Fruit fly (Drosophila melanogaster) whole organism, embryonic: ENCODE measurements around the gene CG13896.

Experiments used
- Asciz ChIP-seq: fragments of 200-800 bp; sonication (Bioruptor generic); optimal IDR thresholded peaks from 2 replicates; lab custom pipeline; 2017; ENCODE audit warnings: missing biosample characterization, mild to moderate bottlenecking, missing genetic modification characterization, missing genetic modification reagents
- Blimp-1 ChIP-seq: fragments of 200-800 bp; sonication (Bioruptor generic); optimal IDR thresholded peaks from 3 replicates; lab custom pipeline; 2018; ENCODE audit warnings: missing biosample characterization, missing genetic modification characterization, mild to moderate bottlenecking, moderate library complexity, missing genetic modification reagents
- C15 ChIP-seq: fragments of 200-800 bp; sonication (Bioruptor generic); IDR thresholded peaks from 3 replicates; pipeline ENCODE4 v1.3.6; 2022; ENCODE audit warnings: missing biosample characterization, missing genetic modification characterization
- CG11398 ChIP-seq: fragments of 200-800 bp; sonication (Bioruptor generic); optimal IDR thresholded peaks from 2 replicates; lab custom pipeline; 2016; ENCODE audit warnings: missing biosample characterization, missing genetic modification characterization
- CG11504 ChIP-seq: fragments of 200-800 bp; sonication (Bioruptor generic); optimal IDR thresholded peaks from 3 replicates; lab custom pipeline; 2019; ENCODE audit warnings: missing biosample characterization, mild to moderate bottlenecking, missing genetic modification characterization, moderate library complexity
- CG12659 ChIP-seq: fragments of 200-800 bp; sonication (Bioruptor generic); optimal IDR thresholded peaks from 3 replicates; lab custom pipeline; 2017; ENCODE audit warnings: mild to moderate bottlenecking, missing biosample characterization, missing genetic modification reagents, missing genetic modification characterization
- CG15601 ChIP-seq: fragments of 200-800 bp; sonication (Bioruptor generic); optimal IDR thresholded peaks from 3 replicates; lab custom pipeline; 2019; ENCODE audit warnings: missing biosample characterization, mild to moderate bottlenecking, missing genetic modification characterization, moderate library complexity
- CG30431 ChIP-seq: fragments of 200-800 bp; sonication (Bioruptor generic); optimal IDR thresholded peaks from 2 replicates; lab custom pipeline; 2017; ENCODE audit warnings: missing biosample characterization, missing genetic modification characterization
- CG31365 ChIP-seq: fragments of 200-800 bp; sonication (Bioruptor generic); optimal IDR thresholded peaks from 2 replicates; lab custom pipeline; 2018; ENCODE audit warnings: missing biosample characterization, mild to moderate bottlenecking, missing genetic modification characterization
- CG3281 ChIP-seq: fragments of 200-800 bp; sonication (Bioruptor generic); optimal IDR thresholded peaks from 3 replicates; lab custom pipeline; 2017; ENCODE audit warnings: missing biosample characterization, mild to moderate bottlenecking, missing genetic modification characterization
- CG3847 ChIP-seq: fragments of 200-800 bp; sonication (Bioruptor generic); IDR thresholded peaks from 2 replicates; pipeline ENCODE4 v1.3.6; 2022; ENCODE audit warnings: missing biosample characterization, missing genetic modification characterization
- CG6654 ChIP-seq: fragments of 200-800 bp; sonication (Bioruptor generic); optimal IDR thresholded peaks from 2 replicates; lab custom pipeline; 2017; ENCODE audit warnings: missing biosample characterization, mild to moderate bottlenecking, missing genetic modification characterization
- CG7963 ChIP-seq: fragments of 200-800 bp; sonication (Bioruptor generic); IDR thresholded peaks from 3 replicates; pipeline ENCODE4 v1.3.6; 2022; ENCODE audit warnings: missing biosample characterization, missing genetic modification characterization; ENCODE audit not compliant: partially characterized antibody
- CG8765 ChIP-seq: fragments of 200-800 bp; sonication (Bioruptor generic); IDR thresholded peaks from 2 replicates; pipeline ENCODE4 v1.3.6; 2022; ENCODE audit warnings: missing biosample characterization, missing genetic modification characterization
- CTCF ChIP-seq: fragments of 200-800 bp; sonication (Bioruptor generic); optimal IDR thresholded peaks from 2 replicates; lab custom pipeline; 2017; ENCODE audit warnings: missing biosample characterization, mild to moderate bottlenecking, missing genetic modification characterization, moderate library complexity
- Chrac-16 ChIP-seq: fragments of 200-800 bp; sonication (Bioruptor generic); optimal IDR thresholded peaks from 3 replicates; lab custom pipeline; 2016; ENCODE audit warnings: missing biosample characterization, missing genetic modification characterization
- CrebB ChIP-seq: fragments of 200-800 bp; sonication (Bioruptor generic); optimal IDR thresholded peaks from 3 replicates; lab custom pipeline; 2018; ENCODE audit warnings: missing biosample characterization, mild to moderate bottlenecking, missing genetic modification characterization
- D19A ChIP-seq: fragments of 200-800 bp; optimal IDR thresholded peaks from 3 replicates; lab custom pipeline; 2019; ENCODE audit warnings: missing biosample characterization, mild to moderate bottlenecking, missing genetic modification characterization, moderate library complexity
- Dfd ChIP-seq, 2 experiments: fragments of >200 bp; optimal IDR thresholded peaks; 2 replicates each; lab custom pipeline; 2017; ENCODE audit warnings: missing biosample characterization in 2 of 2, missing genetic modification characterization in 2 of 2
- Dll ChIP-seq: fragments of 200-800 bp; sonication (Bioruptor generic); IDR thresholded peaks from 4 replicates; pipeline ENCODE4 v1.3.6; 2022; ENCODE audit warnings: missing biosample characterization, missing genetic modification characterization; ENCODE audit not compliant: partially characterized antibody
- Doc3 ChIP-seq: fragments of 200-800 bp; sonication (Bioruptor generic); IDR thresholded peaks from 3 replicates; pipeline ENCODE4 v1.3.6; 2022; ENCODE audit warnings: missing biosample characterization, missing genetic modification characterization; ENCODE audit not compliant: partially characterized antibody
- Drgx ChIP-seq: fragments of 200-800 bp; sonication (Bioruptor generic); IDR thresholded peaks from 2 replicates; pipeline ENCODE4 v1.3.6; 2022; ENCODE audit warnings: missing biosample characterization, missing genetic modification characterization
- Fer3 ChIP-seq: fragments of 200-800 bp; sonication (Bioruptor generic); optimal IDR thresholded peaks from 2 replicates; lab custom pipeline; 2018; ENCODE audit warnings: missing biosample characterization, mild to moderate bottlenecking, missing genetic modification characterization, moderate library complexity
- HLH4C ChIP-seq: fragments of 200-800 bp; sonication (Bioruptor generic); IDR thresholded peaks from 3 replicates; pipeline ENCODE4 v1.3.6; 2022; ENCODE audit warnings: missing biosample characterization, missing genetic modification characterization; ENCODE audit not compliant: partially characterized antibody
- HmgD ChIP-seq: fragments of 200-800 bp; sonication (Bioruptor generic); optimal IDR thresholded peaks from 3 replicates; lab custom pipeline; 2016; ENCODE audit warnings: missing biosample characterization, missing genetic modification characterization
- Nf-YC ChIP-seq: fragments of 200-800 bp; optimal IDR thresholded peaks from 3 replicates; lab custom pipeline; 2019; ENCODE audit warnings: missing biosample characterization, mild to moderate bottlenecking, missing genetic modification characterization, moderate library complexity
- Side ChIP-seq: fragments of 200-800 bp; sonication (Bioruptor generic); optimal IDR thresholded peaks from 2 replicates; lab custom pipeline; 2016; ENCODE audit warnings: missing biosample characterization, missing genetic modification characterization
- cato ChIP-seq: fragments of 200-800 bp; sonication (Bioruptor generic); optimal IDR thresholded peaks from 2 replicates; lab custom pipeline; 2016; ENCODE audit warnings: missing biosample characterization, missing genetic modification characterization, borderline replicate concordance
- chif ChIP-seq, 2 experiments: fragments of 200-800 bp; sonication (Bioruptor generic); optimal IDR thresholded peaks; 3 replicates each; lab custom pipeline; 2016; ENCODE audit warnings: missing biosample characterization in 2 of 2, missing genetic modification characterization in 2 of 2
- chinmo ChIP-seq: fragments of 200-800 bp; sonication (Bioruptor generic); IDR thresholded peaks from 4 replicates; pipeline ENCODE4 v1.3.6; 2022; ENCODE audit warnings: missing biosample characterization, missing genetic modification characterization; ENCODE audit not compliant: partially characterized antibody
- chm ChIP-seq: fragments of 200-800 bp; sonication (Bioruptor generic); IDR thresholded peaks from 2 replicates; pipeline ENCODE4 v1.3.6; 2022; ENCODE audit warnings: missing biosample characterization, missing genetic modification characterization
- disco-r ChIP-seq: fragments of 200-800 bp; sonication (Bioruptor generic); optimal IDR thresholded peaks from 2 replicates; lab custom pipeline; 2016; ENCODE audit warnings: missing biosample characterization, missing genetic modification characterization
- dmrt11E ChIP-seq: fragments of 200-800 bp; sonication (Bioruptor generic); optimal IDR thresholded peaks from 3 replicates; lab custom pipeline; 2018; ENCODE audit warnings: missing biosample characterization, mild to moderate bottlenecking, missing genetic modification characterization, moderate library complexity
- dmrt99B ChIP-seq: fragments of 200-800 bp; sonication (Bioruptor generic); optimal IDR thresholded peaks from 2 replicates; lab custom pipeline; 2018; ENCODE audit warnings: missing biosample characterization, mild to moderate bottlenecking, missing genetic modification characterization, moderate library complexity
- emc ChIP-seq: fragments of 200-800 bp; sonication (Bioruptor generic); optimal IDR thresholded peaks from 2 replicates; lab custom pipeline; 2016; ENCODE audit warnings: missing biosample characterization, missing genetic modification characterization
- en ChIP-seq: fragments of 200-800 bp; sonication (Bioruptor generic); optimal IDR thresholded peaks from 2 replicates; lab custom pipeline; 2016; ENCODE audit warnings: missing biosample characterization, missing genetic modification characterization
- gcm ChIP-seq: fragments of 200-800 bp; sonication (Bioruptor generic); optimal IDR thresholded peaks from 2 replicates; lab custom pipeline; 2019; ENCODE audit warnings: missing biosample characterization, mild to moderate bottlenecking, missing genetic modification characterization, moderate library complexity
- gsb ChIP-seq: fragments of 200-800 bp; sonication (Bioruptor generic); IDR thresholded peaks from 2 replicates; pipeline ENCODE4 v1.3.6; 2022; ENCODE audit warnings: missing biosample characterization, missing genetic modification characterization
- gt ChIP-seq: fragments of 200-800 bp; sonication (Bioruptor generic); IDR thresholded peaks from 2 replicates; pipeline ENCODE4 v1.3.6; 2022; ENCODE audit warnings: missing biosample characterization, missing genetic modification characterization
- lov ChIP-seq, 2 experiments: fragments of 200-800 bp in 1 of 2; fragments of >200 bp in 1 of 2; sonication (Bioruptor generic) in 1 of 2; IDR thresholded peaks in 1 of 2; optimal IDR thresholded peaks in 1 of 2; 2 replicates in 1 of 2; 3 replicates in 1 of 2; pipeline versions ENCODE4 v1.3.6 to Lab custom; 2017 to 2022; ENCODE audit warnings: missing biosample characterization in 1 of 2, missing genetic modification characterization in 1 of 2
- luna ChIP-seq: fragments of 200-800 bp; sonication (Bioruptor generic); optimal IDR thresholded peaks from 2 replicates; lab custom pipeline; 2016; ENCODE audit warnings: missing biosample characterization, missing genetic modification characterization
- mam ChIP-seq: fragments of 200-800 bp; sonication (Bioruptor generic); optimal IDR thresholded peaks from 3 replicates; lab custom pipeline; 2016; ENCODE audit warnings: missing biosample characterization, missing genetic modification characterization
- nau ChIP-seq: fragments of 200-800 bp; sonication (Bioruptor generic); optimal IDR thresholded peaks from 3 replicates; lab custom pipeline; 2017; ENCODE audit warnings: missing biosample characterization, mild to moderate bottlenecking, missing genetic modification characterization, missing genetic modification reagents
- nmo ChIP-seq: fragments of 200-800 bp; sonication (Bioruptor generic); optimal IDR thresholded peaks from 2 replicates; lab custom pipeline; 2018; ENCODE audit warnings: missing biosample characterization, mild to moderate bottlenecking, missing genetic modification characterization, moderate library complexity
- phol ChIP-seq: fragments of 200-800 bp; sonication (Bioruptor generic); optimal IDR thresholded peaks from 3 replicates; lab custom pipeline; 2018; ENCODE audit warnings: missing biosample characterization, mild to moderate bottlenecking, missing genetic modification characterization, moderate library complexity
- sens ChIP-seq: fragments of 200-800 bp; sonication (Bioruptor generic); peaks from one replicate; lab custom pipeline; 2016; ENCODE audit warnings: missing biosample characterization, missing genetic modification characterization
- sisA ChIP-seq: fragments of 200-800 bp; sonication (Bioruptor generic); IDR thresholded peaks from 2 replicates; pipeline ENCODE4 v1.3.6; 2022; ENCODE audit warnings: missing biosample characterization, missing genetic modification characterization
- sqz ChIP-seq: fragments of 200-800 bp; sonication (Bioruptor generic); optimal IDR thresholded peaks from 3 replicates; lab custom pipeline; 2018; ENCODE audit warnings: missing biosample characterization, mild to moderate bottlenecking, missing genetic modification characterization
- ssp ChIP-seq: fragments of 200-800 bp; sonication (Bioruptor generic); IDR thresholded peaks from 2 replicates; pipeline ENCODE4 v1.3.6; 2022; ENCODE audit warnings: missing biosample characterization, missing genetic modification characterization
- tap ChIP-seq: fragments of 200-800 bp; optimal IDR thresholded peaks from 3 replicates; lab custom pipeline; 2019; ENCODE audit warnings: missing biosample characterization, mild to moderate bottlenecking, missing genetic modification characterization, moderate library complexity
- zfh1 ChIP-seq: fragments of 200-800 bp; sonication (Bioruptor generic); IDR thresholded peaks from 3 replicates; pipeline ENCODE4 v1.3.6; 2022; ENCODE audit warnings: missing biosample characterization, missing genetic modification characterization

CG13896 gene

DNA sequence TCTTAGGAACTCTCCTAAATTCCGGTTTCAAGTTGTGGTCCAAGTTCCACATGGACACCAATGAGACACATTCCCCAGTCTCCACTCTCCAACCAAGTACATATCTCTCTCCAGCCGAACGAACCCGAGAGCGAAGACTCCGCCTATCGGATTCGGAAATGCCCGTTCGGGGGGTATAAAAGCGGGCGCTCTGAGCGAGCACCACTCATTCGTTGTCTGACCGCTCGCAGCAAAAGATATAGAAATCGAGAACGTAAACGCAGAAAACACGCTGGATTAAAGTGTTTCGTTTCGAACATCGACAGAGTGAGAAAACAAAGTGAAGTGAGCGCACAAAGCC lies 37.5 kb upstream of the CG13896 start, which contains the start of gene emc (continued):
- TF ChIP-seq Chrac-16 (GFP tag; lab: Kevin White, UChicago), result no peak
- TF ChIP-seq luna (GFP tag; lab: Kevin White, UChicago), result no peak
- TF ChIP-seq zfh1 (GFP tag; lab: Robert Waterston, UW), result peak; percentile 73
- no peak for TF ChIP-seq Dfd (GFP tag; optimal IDR thresholded peaks at IDR 0.05; lab: Kevin White, UChicago)
- TF ChIP-seq gt (GFP tag; lab: Robert Waterston, UW), result no peak
- no peak for TF ChIP-seq Blimp-1 (GFP tag; lab: Kevin White, UChicago)
- peak; percentile 47 for TF ChIP-seq CrebB (tag; lab: Kevin White, UChicago)
- TF ChIP-seq CG12659, result no peak
- TF ChIP-seq CG11398 (GFP tag; lab: Kevin White, UChicago), result peak; percentile 75
- TF ChIP-seq CG15601 (tag; lab: Kevin White, UChicago), result peak; percentile 43
- TF ChIP-seq Nf-YC, result peak; percentile 95
- peak; percentile 52; the same call in 1 of the 2 replicates for TF ChIP-seq Drgx
- TF ChIP-seq sqz (GFP tag; lab: Kevin White, UChicago), result peak; percentile 89
- TF ChIP-seq Asciz, result peak; percentile 47
- no peak for TF ChIP-seq sisA (GFP tag; lab: Robert Waterston, UW)
- TF ChIP-seq phol (tag; lab: Kevin White, UChicago), result no peak
- no peak for TF ChIP-seq HmgD (GFP tag; lab: Kevin White, UChicago)
- no peak for TF ChIP-seq gsb (GFP tag; lab: Robert Waterston, UW)
- peak; percentile 5 for TF ChIP-seq nmo (GFP tag; lab: Kevin White, UChicago)
- TF ChIP-seq Side (GFP tag; lab: Kevin White, UChicago), result peak; percentile 60
- TF ChIP-seq CTCF (GFP tag; lab: Kevin White, UChicago), result no peak
- TF ChIP-seq nau (GFP tag; lab: Kevin White, UChicago), result peak; percentile 23
- peak; percentile 46; the same call in 1 of the 3 replicates for TF ChIP-seq CG7963
- no peak for TF ChIP-seq C15 (GFP tag; lab: Robert Waterston, UW)
- TF ChIP-seq lov (optimal IDR thresholded peaks at IDR 0.05; lab: Kevin White, UChicago), result no peak
- no peak for TF ChIP-seq lov (GFP tag; IDR thresholded peaks at IDR 0.05; lab: Robert Waterston, UW)
- TF ChIP-seq disco-r (GFP tag; lab: Kevin White, UChicago), result no peak
- no peak for TF ChIP-seq CG8765
- TF ChIP-seq Doc3 (GFP tag; lab: Robert Waterston, UW), result no peak
- no peak for TF ChIP-seq mam (GFP tag; lab: Kevin White, UChicago)
- no peak for TF ChIP-seq CG30431
- no peak for TF ChIP-seq CG6654 (GFP tag; lab: Kevin White, UChicago)
- TF ChIP-seq CG31365 (tag; lab: Kevin White, UChicago), result peak; percentile 61
- TF ChIP-seq cato (GFP tag; lab: Kevin White, UChicago), result no peak
- TF ChIP-seq D19A (tag; lab: Kevin White, UChicago), result peak; percentile 44
- TF ChIP-seq HLH4C, result peak; percentile 58; the same call in 2 of the 3 replicates
- peak; percentile 72 for TF ChIP-seq gcm (GFP tag; lab: Kevin White, UChicago)
- TF ChIP-seq dmrt99B (tag; lab: Kevin White, UChicago), result peak; percentile 38
- TF ChIP-seq sens, result peak; percentile 90
- peak; percentile 58 for TF ChIP-seq CG3281 (GFP tag; lab: Kevin White, UChicago)
- peak; percentile 40 for TF ChIP-seq CG11504 (tag; lab: Kevin White, UChicago)
- TF ChIP-seq chm (GFP tag; lab: Robert Waterston, UW), result peak; percentile 99
- TF ChIP-seq emc (GFP tag; lab: Kevin White, UChicago), result no peak
- peak; percentile 44 for TF ChIP-seq tap (tag; lab: Kevin White, UChicago)
- TF ChIP-seq CG3847 (GFP tag; lab: Robert Waterston, UW), result 0 out of 2 replicates have a peak, but pooled peaks have one; percentile 26
- no peak for TF ChIP-seq ssp (GFP tag; lab: Robert Waterston, UW)
- peak; percentile 50 for TF ChIP-seq Fer3 (tag; lab: Kevin White, UChicago)
- TF ChIP-seq chif (GFP tag; optimal IDR thresholded peaks at IDR 0.05; lab: Kevin White, UChicago), result no peak
- no peak for TF ChIP-seq en (GFP tag; lab: Kevin White, UChicago)
- no peak for TF ChIP-seq dmrt11E (tag; lab: Kevin White, UChicago)
- 0 out of 4 replicates have a peak, but pooled peaks have one; percentile 42 for TF ChIP-seq Dll (GFP tag; lab: Robert Waterston, UW)
- peak; percentile 98 for TF ChIP-seq chinmo (GFP tag; lab: Robert Waterston, UW)
